Fruit fly (Drosophila melanogaster) S2 (cell line): Measurements from ENCODE around the gene TfIIFalpha.

Experiments
- CG8478 ChIP-seq: fragments of >200 bp; optimal IDR thresholded peaks from 2 replicates; lab custom pipeline; 2018
- CTCF ChIP-seq, 2 experiments: fragments of >200 bp; optimal IDR thresholded peaks; 2 replicates each; lab custom pipeline; 2018

- no peak for TF ChIP-seq CG8478 (lab: Kevin White, UChicago)
- no peak for TF ChIP-seq CTCF (optimal IDR thresholded peaks at IDR 0.05; lab: Kevin White, UChicago)
Observed at dm6 chr3R:6413771-6414438, 33.6 kb downstream of the TfIIFalpha start.
